Fruit fly (Drosophila melanogaster): ENCODE data around the gene CG7131.

Gene CG7131

dm6 chr3R:18269744-18270348 is 18.7 kb downstream of the CG7131 start:
- TF ChIP-seq kay (GFP tag; ENCODE audit: borderline replicate concordance) (no peak), CG7045 (GFP tag; optimal IDR thresholded peaks at IDR 0.05) (no peak), cnc (optimal IDR thresholded peaks at IDR 0.05) (no peak), bab1 (GFP tag; optimal IDR thresholded peaks at IDR 0.05) (no peak), tj (GFP tag; optimal IDR thresholded peaks at IDR 0.05) (no peak), toe (GFP tag; optimal IDR thresholded peaks at IDR 0.05) (no peak), CG11617 (GFP tag; optimal IDR thresholded peaks at IDR 0.05) (no peak), ovo (GFP tag; optimal IDR thresholded peaks at IDR 0.05) (no peak), pad (GFP tag; optimal IDR thresholded peaks at IDR 0.05) (no peak)

dm6 chr3R:18267489-18267888 is 21.1 kb downstream of the CG7131 start, which contains the start of gene CG18599:
Gene CG18599, plus strand, starts transcription at chr3R:18267789.
- no peak for TF ChIP-seq CG11617 (GFP tag; optimal IDR thresholded peaks at IDR 0.05)
- no peak for TF ChIP-seq tj (GFP tag; optimal IDR thresholded peaks at IDR 0.05)
- TF ChIP-seq cic (GFP tag; optimal IDR thresholded peaks at IDR 0.05), result no peak
- no peak for TF ChIP-seq Crg-1 (GFP tag; optimal IDR thresholded peaks at IDR 0.05)
- TF ChIP-seq pad (GFP tag; optimal IDR thresholded peaks at IDR 0.05), result no peak
- no peak for TF ChIP-seq ovo (GFP tag; optimal IDR thresholded peaks at IDR 0.05)
- no peak for TF ChIP-seq cnc (optimal IDR thresholded peaks at IDR 0.05)
- TF ChIP-seq Hr96 (GFP tag; optimal IDR thresholded peaks at IDR 0.05), result no peak
- no peak for TF ChIP-seq Mnt (GFP tag; optimal IDR thresholded peaks at IDR 0.05)
- TF ChIP-seq bab1 (GFP tag; optimal IDR thresholded peaks at IDR 0.05), result no peak
- no peak for TF ChIP-seq CG7101 (tag; optimal IDR thresholded peaks at IDR 0.05)
- TF ChIP-seq CG14711 (tag; optimal IDR thresholded peaks at IDR 0.05), result no peak
- no peak for TF ChIP-seq CG5204 (GFP tag; optimal IDR thresholded peaks at IDR 0.05)
- no peak for TF ChIP-seq CG33017 (tag; optimal IDR thresholded peaks at IDR 0.05)

- TF ChIP-seq CG11617 (GFP tag; optimal IDR thresholded peaks at IDR 0.05) (no peak), pad (GFP tag; optimal IDR thresholded peaks at IDR 0.05) (no peak), CG33017 (tag; optimal IDR thresholded peaks at IDR 0.05) (no peak), CG1620 (GFP tag; optimal IDR thresholded peaks at IDR 0.05) (no peak), CG5204 (GFP tag; optimal IDR thresholded peaks at IDR 0.05) (no peak), ovo (GFP tag; optimal IDR thresholded peaks at IDR 0.05) (no peak), cnc (optimal IDR thresholded peaks at IDR 0.05) (no peak), toe (GFP tag; optimal IDR thresholded peaks at IDR 0.05) (no peak), CG7045 (GFP tag; optimal IDR thresholded peaks at IDR 0.05) (no peak), Mnt (GFP tag; optimal IDR thresholded peaks at IDR 0.05) (no peak), kay (GFP tag; ENCODE audit: borderline replicate concordance) (no peak), CG12768 (GFP tag; optimal IDR thresholded peaks at IDR 0.05) (no peak), Clk (GFP tag; optimal IDR thresholded peaks at IDR 0.05) (no peak), cic (GFP tag; optimal IDR thresholded peaks at IDR 0.05) (no peak), Crg-1 (GFP tag; optimal IDR thresholded peaks at IDR 0.05) (no peak), tj (GFP tag; optimal IDR thresholded peaks at IDR 0.05) (no peak), Hr96 (GFP tag; optimal IDR thresholded peaks at IDR 0.05) (no peak), CG14711 (tag; optimal IDR thresholded peaks at IDR 0.05) (no peak), bab1 (GFP tag; optimal IDR thresholded peaks at IDR 0.05) (no peak)
These were observed 21.9 kb downstream of the CG7131 start for dm6 chr3R:18266665-18267064.

dm6 chr3R:18265275-18265674 is 23.3 kb downstream of the CG7131 start:
- TF ChIP-seq CG14711 (tag; optimal IDR thresholded peaks at IDR 0.05), result no peak
- TF ChIP-seq kay (GFP tag; ENCODE audit: borderline replicate concordance), result no peak
- TF ChIP-seq CG1620 (GFP tag; optimal IDR thresholded peaks at IDR 0.05), result no peak
- no peak for TF ChIP-seq cic (GFP tag; optimal IDR thresholded peaks at IDR 0.05)
- TF ChIP-seq Crg-1 (GFP tag; optimal IDR thresholded peaks at IDR 0.05), result no peak
- no peak for TF ChIP-seq CG12768 (GFP tag; optimal IDR thresholded peaks at IDR 0.05)
- TF ChIP-seq ovo (GFP tag; optimal IDR thresholded peaks at IDR 0.05), result no peak
- no peak for TF ChIP-seq toe (GFP tag; optimal IDR thresholded peaks at IDR 0.05)
- TF ChIP-seq CG33017 (tag; optimal IDR thresholded peaks at IDR 0.05), result no peak
- TF ChIP-seq CG5204 (GFP tag; optimal IDR thresholded peaks at IDR 0.05), result no peak
- TF ChIP-seq CG7045 (GFP tag; optimal IDR thresholded peaks at IDR 0.05), result no peak
- no peak for TF ChIP-seq Hr96 (GFP tag; optimal IDR thresholded peaks at IDR 0.05)
- TF ChIP-seq CG11617 (GFP tag; optimal IDR thresholded peaks at IDR 0.05), result no peak
- TF ChIP-seq pad (GFP tag; optimal IDR thresholded peaks at IDR 0.05), result no peak
- no peak for TF ChIP-seq CG7101 (tag; optimal IDR thresholded peaks at IDR 0.05)
- no peak for TF ChIP-seq cnc (optimal IDR thresholded peaks at IDR 0.05)
- no peak for TF ChIP-seq Clk (GFP tag; optimal IDR thresholded peaks at IDR 0.05)

- no peak for TF ChIP-seq CG5204 (GFP tag; optimal IDR thresholded peaks at IDR 0.05)
These were observed 27.0 kb downstream of the CG7131 start for dm6 chr3R:18261602-18262001.

dm6 chr3R:18260016-18260415 is 28.6 kb downstream of the CG7131 start:
- TF ChIP-seq CG11617 (GFP tag; optimal IDR thresholded peaks at IDR 0.05) (no peak), cnc (optimal IDR thresholded peaks at IDR 0.05) (no peak), tj (GFP tag; optimal IDR thresholded peaks at IDR 0.05) (no peak), CG12768 (GFP tag; optimal IDR thresholded peaks at IDR 0.05) (no peak), pad (GFP tag; optimal IDR thresholded peaks at IDR 0.05) (no peak), CG5204 (GFP tag; optimal IDR thresholded peaks at IDR 0.05) (no peak), CG7045 (GFP tag; optimal IDR thresholded peaks at IDR 0.05) (no peak), toe (GFP tag; optimal IDR thresholded peaks at IDR 0.05) (no peak), bab1 (GFP tag; optimal IDR thresholded peaks at IDR 0.05) (no peak), Clk (GFP tag; optimal IDR thresholded peaks at IDR 0.05) (no peak), CG33017 (tag; optimal IDR thresholded peaks at IDR 0.05) (no peak), Mnt (GFP tag; optimal IDR thresholded peaks at IDR 0.05) (no peak), kay (GFP tag; ENCODE audit: borderline replicate concordance) (no peak), CG1620 (GFP tag; optimal IDR thresholded peaks at IDR 0.05) (no peak)
